Worm (Caenorhabditis elegans) whole organism, L2 larva: ENCODE measurements around the gene C09E8.1.

Experiments
- ama-1 ChIP-seq: fragments of 150-350 bp; optimal IDR thresholded peaks from 2 replicates; lab custom pipeline; 2018; ENCODE audit warnings: inconsistent platforms
- ceh-16 ChIP-seq: fragments of 150-350 bp; optimal IDR thresholded peaks from 2 replicates; lab custom pipeline; 2014; ENCODE audit warnings: missing biosample characterization, missing genetic modification characterization
- ceh-82 ChIP-seq: fragments of 150-350 bp; optimal IDR thresholded peaks from 2 replicates; lab custom pipeline; 2014; ENCODE audit warnings: missing biosample characterization, missing genetic modification characterization
- lin-39 ChIP-seq: fragments of 150-350 bp; optimal IDR thresholded peaks from 2 replicates; lab custom pipeline; 2014; ENCODE audit warnings: missing biosample characterization, missing genetic modification reagents, missing genetic modification characterization
- nhr-11 ChIP-seq: fragments of 150-350 bp; optimal IDR thresholded peaks from 2 replicates; lab custom pipeline; 2014; ENCODE audit warnings: missing biosample characterization, missing genetic modification characterization
- nhr-21 ChIP-seq: fragments of 150-350 bp; optimal IDR thresholded peaks from 2 replicates; lab custom pipeline; 2014; ENCODE audit warnings: missing biosample characterization, missing genetic modification characterization
- skn-1 ChIP-seq: sonication (generic microtip); optimal IDR thresholded peaks from 2 replicates; lab custom pipeline; 2017; ENCODE audit warnings: missing biosample characterization, missing genetic modification characterization
- snpc-4 ChIP-seq: fragments of 150-350 bp; optimal IDR thresholded peaks from 2 replicates; lab custom pipeline; 2014; ENCODE audit warnings: missing biosample characterization, missing genetic modification characterization
- unc-39 ChIP-seq: fragments of 150-350 bp; optimal IDR thresholded peaks from 2 replicates; lab custom pipeline; 2014; ENCODE audit warnings: missing biosample characterization, missing genetic modification characterization
- unc-62 ChIP-seq: fragments of 150-350 bp; optimal IDR thresholded peaks from 2 replicates; lab custom pipeline; 2014; ENCODE audit warnings: missing biosample characterization, missing genetic modification reagents, missing genetic modification characterization
- zag-1 ChIP-seq: fragments of 150-350 bp; optimal IDR thresholded peaks from 2 replicates; lab custom pipeline; 2014; ENCODE audit warnings: missing biosample characterization, missing genetic modification characterization

- TF ChIP-seq ceh-16 (tag; lab: Kevin White, UChicago) (no peak), nhr-21 (tag; lab: Kevin White, UChicago) (no peak), snpc-4 (tag; lab: Kevin White, UChicago) (no peak), unc-39 (no peak), unc-62 (no peak), nhr-11 (tag; lab: Kevin White, UChicago) (no peak), ama-1 (lab: Kevin White, UChicago) (no peak), zag-1 (tag; lab: Kevin White, UChicago) (no peak), ceh-82 (no peak), skn-1 (tag; lab: Kevin White, UChicago) (no peak), lin-39 (tag; lab: Kevin White, UChicago) (no peak)
Observed at ce11 chrII:608341-608740, 52.1 kb downstream of the C09E8.1 start, which contains the start of gene W04H10.6.
